Fruit fly (Drosophila melanogaster) whole organism, wandering third instar larva: ENCODE measurements around the gene mus101.

Experiments used
- Abd-B ChIP-seq: fragments of >200 bp; optimal IDR thresholded peaks from 2 replicates; lab custom pipeline; 2017; ENCODE audit warnings: missing biosample characterization, missing genetic modification characterization
- CG9705 ChIP-seq: fragments of 200-800 bp; sonication (Bioruptor generic); optimal IDR thresholded peaks from 2 replicates; lab custom pipeline; 2018; ENCODE audit warnings: missing biosample characterization, mild to moderate bottlenecking, missing genetic modification characterization
- Dfd ChIP-seq: fragments of >200 bp; optimal IDR thresholded peaks from 2 replicates; lab custom pipeline; 2017; ENCODE audit warnings: missing biosample characterization, missing genetic modification characterization
- Dif ChIP-seq: fragments of 200-275, 200-300 bp; sonication (Bioruptor generic); optimal IDR thresholded peaks from 2 replicates; lab custom pipeline; 2018; ENCODE audit warnings: missing biosample characterization, missing genetic modification characterization; ENCODE audit not compliant: partially characterized antibody
- GATAd ChIP-seq: sonication (Bioruptor generic); optimal IDR thresholded peaks from 2 replicates; lab custom pipeline; 2016; ENCODE audit warnings: missing biosample characterization, missing genetic modification characterization
- HLH106 ChIP-seq: fragments of 200-800 bp; optimal IDR thresholded peaks from 3 replicates; lab custom pipeline; 2019; ENCODE audit warnings: missing biosample characterization, mild to moderate bottlenecking, missing genetic modification characterization, moderate library complexity
- Hnf4 ChIP-seq: fragments of 200-800 bp; sonication (Bioruptor generic); optimal IDR thresholded peaks from 2 replicates; lab custom pipeline; 2016; ENCODE audit warnings: missing biosample characterization, mild to moderate bottlenecking, missing genetic modification characterization
- Hr83 ChIP-seq: fragments of 200-300 bp; sonication (Bioruptor generic); optimal IDR thresholded peaks from 2 replicates; lab custom pipeline; 2016; ENCODE audit warnings: missing biosample characterization, mild to moderate bottlenecking, missing genetic modification characterization, moderate library complexity; ENCODE audit not compliant: poor library complexity, severe bottlenecking
- Jra ChIP-seq: sonication (Bioruptor generic); optimal IDR thresholded peaks from 2 replicates; lab custom pipeline; 2016; ENCODE audit warnings: missing biosample characterization, missing genetic modification characterization
- Mio ChIP-seq: sonication (Bioruptor generic); optimal IDR thresholded peaks from 2 replicates; lab custom pipeline; 2016; ENCODE audit warnings: missing biosample characterization, missing genetic modification characterization
- Myc ChIP-seq: fragments of >200 bp; optimal IDR thresholded peaks from 2 replicates; lab custom pipeline; 2017
- N ChIP-seq: fragments of >200 bp; optimal IDR thresholded peaks from 2 replicates; lab custom pipeline; 2018; ENCODE audit warnings: missing biosample characterization, missing external identifiers, missing genetic modification characterization
- OdsH ChIP-seq: fragments of 200-800 bp; sonication (Bioruptor generic); optimal IDR thresholded peaks from 2 replicates; lab custom pipeline; 2016; ENCODE audit warnings: missing biosample characterization, mild to moderate bottlenecking, missing genetic modification characterization
- Rel ChIP-seq, 2 experiments: fragments of 200-800 bp; sonication (Bioruptor generic) in 1 of 2; optimal IDR thresholded peaks; 2 replicates in 1 of 2; 3 replicates in 1 of 2; lab custom pipeline; 2016 to 2019; ENCODE audit warnings: mild to moderate bottlenecking in 2 of 2, missing biosample characterization in 2 of 2, missing genetic modification characterization in 2 of 2, moderate library complexity in 1 of 2
- brk ChIP-seq: fragments of 200-800 bp; sonication (Bioruptor generic); optimal IDR thresholded peaks from 2 replicates; lab custom pipeline; 2016; ENCODE audit warnings: missing biosample characterization, mild to moderate bottlenecking, missing genetic modification characterization
- dl ChIP-seq, 2 experiments: fragments of 175-275, 200-275 bp in 1 of 2; fragments of 200-275 bp in 1 of 2; sonication (Bioruptor generic); optimal IDR thresholded peaks; lab custom pipeline; 2018; ENCODE audit warnings: mild to moderate bottlenecking in 2 of 2, missing biosample characterization in 2 of 2, missing genetic modification characterization in 2 of 2, moderate library complexity in 2 of 2; ENCODE audit not compliant: partially characterized antibody in 2 of 2, insufficient read depth in 1 of 2
- dmrt93B ChIP-seq: fragments of 200-800 bp; sonication (Bioruptor generic); optimal IDR thresholded peaks from 2 replicates; lab custom pipeline; 2018; ENCODE audit warnings: missing biosample characterization, mild to moderate bottlenecking, missing genetic modification characterization
- dsf ChIP-seq: sonication (Bioruptor generic); optimal IDR thresholded peaks from 2 replicates; lab custom pipeline; 2016; ENCODE audit warnings: missing biosample characterization, missing genetic modification characterization, borderline replicate concordance
- fru ChIP-seq: fragments of 200-800 bp; sonication (Bioruptor generic); optimal IDR thresholded peaks from 3 replicates; lab custom pipeline; 2016; ENCODE audit warnings: missing biosample characterization, mild to moderate bottlenecking, missing genetic modification characterization
- h ChIP-seq: fragments of 200-800 bp; sonication (Bioruptor generic); optimal IDR thresholded peaks from 3 replicates; lab custom pipeline; 2016; ENCODE audit warnings: missing biosample characterization, mild to moderate bottlenecking, missing genetic modification characterization
- jim ChIP-seq: fragments of 175-275, 200-325 bp; sonication (Bioruptor generic); optimal IDR thresholded peaks from 2 replicates; lab custom pipeline; 2016; ENCODE audit warnings: missing biosample characterization, mild to moderate bottlenecking, missing genetic modification characterization
- lola ChIP-seq: fragments of >200 bp; optimal IDR thresholded peaks from 2 replicates; lab custom pipeline; 2017; ENCODE audit warnings: missing biosample characterization, missing genetic modification characterization
- pan ChIP-seq: fragments of >200 bp; optimal IDR thresholded peaks from 2 replicates; lab custom pipeline; 2017
- psq ChIP-seq: fragments of 200-800 bp; sonication (Bioruptor generic); optimal IDR thresholded peaks from 3 replicates; lab custom pipeline; 2017; ENCODE audit warnings: missing biosample characterization, mild to moderate bottlenecking, missing genetic modification characterization, moderate library complexity
- rgr ChIP-seq: fragments of 200-800 bp; sonication (Bioruptor generic); optimal IDR thresholded peaks from 3 replicates; lab custom pipeline; 2016; ENCODE audit warnings: missing biosample characterization, mild to moderate bottlenecking, missing genetic modification characterization
- sv ChIP-seq: fragments of 200-800 bp; sonication (Bioruptor generic); optimal IDR thresholded peaks from 3 replicates; lab custom pipeline; 2016; ENCODE audit warnings: missing biosample characterization, missing genetic modification characterization
- tai ChIP-seq: sonication (Bioruptor generic); optimal IDR thresholded peaks from 2 replicates; lab custom pipeline; 2016; ENCODE audit warnings: missing biosample characterization, missing genetic modification characterization
- usp ChIP-seq: fragments of >200 bp; optimal IDR thresholded peaks from 2 replicates; lab custom pipeline; 2017; ENCODE audit warnings: missing biosample characterization, missing genetic modification characterization
- woc ChIP-seq: sonication (Bioruptor generic); optimal IDR thresholded peaks from 2 replicates; lab custom pipeline; 2016; ENCODE audit warnings: missing biosample characterization, mild to moderate bottlenecking, missing genetic modification characterization

Gene mus101

dm6 chrX:13699666-13700065 is 22.4 kb upstream of the mus101 start:
- TF ChIP-seq woc (GFP tag; lab: Kevin White, UChicago) (no peak), rgr (GFP tag; lab: Kevin White, UChicago) (no peak), Dif (GFP tag; lab: Kevin White, UChicago) (no peak), pan (lab: Kevin White, UChicago) (no peak), tai (GFP tag; lab: Kevin White, UChicago) (no peak), Hr83 (no peak), HLH106 (tag; lab: Kevin White, UChicago) (no peak)

- no peak for TF ChIP-seq Myc
- TF ChIP-seq h (GFP tag; lab: Kevin White, UChicago), result no peak
- no peak for TF ChIP-seq sv
- TF ChIP-seq HLH106 (tag; lab: Kevin White, UChicago), result no peak
- TF ChIP-seq Hr83, result no peak
- TF ChIP-seq Hnf4 (GFP tag; lab: Kevin White, UChicago), result no peak
- TF ChIP-seq N (GFP tag; lab: Kevin White, UChicago), result no peak
- TF ChIP-seq CG9705 (GFP tag; lab: Kevin White, UChicago), result no peak
- no peak for TF ChIP-seq Dfd (GFP tag; lab: Kevin White, UChicago)
- TF ChIP-seq brk, result no peak
- no peak for TF ChIP-seq rgr (GFP tag; lab: Kevin White, UChicago)
- no peak for TF ChIP-seq Rel (GFP tag; optimal IDR thresholded peaks at IDR 0.05; lab: Kevin White, UChicago)
- no peak for TF ChIP-seq Rel (tag; optimal IDR thresholded peaks at IDR 0.05; lab: Kevin White, UChicago)
- TF ChIP-seq fru, result no peak
- no peak for TF ChIP-seq lola (GFP tag; lab: Kevin White, UChicago)
- no peak for TF ChIP-seq dsf (GFP tag; lab: Kevin White, UChicago)
- TF ChIP-seq Mio (GFP tag; lab: Kevin White, UChicago), result no peak
These were observed 4.1 kb upstream of the mus101 start, which contains the start of gene Nadsyn for dm6 chrX:13717982-13718402. Nadsyn (minus strand) TSS chrX:13718285.

dm6 chrX:13734866-13735265 is 12.8 kb downstream of the mus101 start:
- TF ChIP-seq Rel (GFP tag; optimal IDR thresholded peaks at IDR 0.05; lab: Kevin White, UChicago) (no peak), Rel (tag; optimal IDR thresholded peaks at IDR 0.05; lab: Kevin White, UChicago) (no peak), GATAd (GFP tag; lab: Kevin White, UChicago) (no peak), dl (GFP tag; optimal IDR thresholded peaks at IDR 0.05; lab: Kevin White, UChicago; ENCODE audit: insufficient read depth in 1 of 2, partially characterized antibody in 2 of 2) (no peak), Hr83 (no peak), woc (GFP tag; lab: Kevin White, UChicago) (peak; percentile 10), N (GFP tag; lab: Kevin White, UChicago) (no peak), brk (no peak), rgr (GFP tag; lab: Kevin White, UChicago) (no peak), OdsH (GFP tag; lab: Kevin White, UChicago) (peak; percentile 46), psq (GFP tag; lab: Kevin White, UChicago) (peak; percentile 10), pan (lab: Kevin White, UChicago) (no peak), Abd-B (GFP tag; lab: Kevin White, UChicago) (no peak), Mio (GFP tag; lab: Kevin White, UChicago) (no peak)

DNA sequence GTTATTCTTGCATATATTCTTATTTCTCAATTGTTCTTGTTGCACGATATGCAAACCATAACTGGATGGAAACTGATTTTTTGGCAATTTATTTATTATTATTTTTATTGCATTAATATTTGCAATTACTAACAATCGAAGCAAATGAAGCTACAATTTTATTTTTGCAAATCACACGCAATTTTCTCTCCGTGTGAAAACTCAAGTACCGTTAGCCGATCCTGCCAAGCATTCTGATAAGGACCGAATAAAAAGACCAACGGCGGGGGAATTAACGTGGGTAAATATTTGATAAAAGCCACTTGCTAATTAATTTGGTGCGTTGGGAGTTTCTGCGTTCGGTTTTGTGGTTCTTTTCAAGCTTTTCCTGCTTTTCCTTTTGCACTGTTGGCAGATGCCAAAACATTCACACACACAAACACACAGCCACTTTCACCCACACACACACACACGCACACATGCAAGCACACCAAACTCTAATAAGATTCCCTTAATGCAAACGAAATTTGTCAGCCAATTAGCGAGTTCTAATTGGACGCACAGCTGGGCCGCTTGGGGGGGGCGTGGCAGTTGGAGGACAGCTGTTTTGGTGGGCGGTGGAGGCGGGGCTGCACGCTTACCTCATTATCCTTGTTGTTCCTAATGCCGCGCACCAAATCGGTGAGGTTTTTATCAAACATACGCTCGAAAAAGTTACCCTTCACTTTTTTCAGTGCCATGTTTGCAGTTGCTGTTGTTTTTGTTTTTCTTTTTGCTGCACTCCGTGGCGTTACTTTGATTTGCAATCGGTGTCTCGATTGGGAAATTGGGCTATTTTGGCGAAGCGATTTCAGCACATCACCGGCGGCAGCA is 13.5 kb downstream of the mus101 start:
- TF ChIP-seq HLH106 (tag; lab: Kevin White, UChicago) (no peak), dmrt93B (GFP tag; lab: Kevin White, UChicago) (no peak), CG9705 (GFP tag; lab: Kevin White, UChicago) (no peak), Hnf4 (GFP tag; lab: Kevin White, UChicago) (no peak), Dif (GFP tag; lab: Kevin White, UChicago) (no peak), usp (no peak)

- TF ChIP-seq Myc, result peak; percentile 59
- TF ChIP-seq dsf (GFP tag; lab: Kevin White, UChicago), result no peak
- TF ChIP-seq jim (GFP tag; lab: Kevin White, UChicago), result peak; percentile 3
- no peak for TF ChIP-seq Dfd (GFP tag; lab: Kevin White, UChicago)
- TF ChIP-seq Hr83, result no peak
- TF ChIP-seq Hnf4 (GFP tag; lab: Kevin White, UChicago), result peak; percentile 13
- peak; percentile 6 for TF ChIP-seq Jra
These were observed 14.1 kb downstream of the mus101 start, which contains the start of gene g for dm6 chrX:13736174-13736482. g (minus strand) TSS chrX:13736278.
